Worm (Caenorhabditis elegans): Measurements from ENCODE around the gene mltn-10.

Gene mltn-10

DNA sequence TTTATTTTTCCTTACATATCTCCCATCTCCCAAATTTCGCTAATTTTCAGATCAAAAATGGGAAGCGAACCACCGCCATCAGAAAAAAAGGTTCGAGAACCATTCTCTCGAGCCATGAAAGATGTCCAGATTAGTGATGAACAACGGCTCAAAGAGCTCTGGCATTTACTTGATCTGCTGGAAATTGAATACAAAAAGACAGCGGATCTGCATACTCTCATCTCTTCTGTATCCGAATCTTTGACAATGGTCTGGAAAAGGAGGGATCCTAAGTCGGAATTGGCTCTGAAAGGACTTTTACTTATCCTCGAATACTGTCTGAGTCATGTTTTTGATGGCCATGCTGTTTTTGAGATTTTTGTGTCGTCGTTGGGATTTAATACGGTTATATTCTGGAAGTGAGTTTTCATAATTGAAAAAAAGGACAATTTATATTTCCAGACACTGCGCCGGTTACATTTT, 22.0 kb upstream of the mltn-10 start, which contains the start of gene tps-2:
Gene tps-2, plus strand, starts transcription at position 51 of the 462 bp plus-strand sequence.
- TF ChIP-seq mab-5 (tag; optimal IDR thresholded peaks at IDR 0.05) (no peak), ztf-11 (tag; optimal IDR thresholded peaks at IDR 0.05) (no peak), nhr-76 (tag; optimal IDR thresholded peaks at IDR 0.05) (no peak)

DNA sequence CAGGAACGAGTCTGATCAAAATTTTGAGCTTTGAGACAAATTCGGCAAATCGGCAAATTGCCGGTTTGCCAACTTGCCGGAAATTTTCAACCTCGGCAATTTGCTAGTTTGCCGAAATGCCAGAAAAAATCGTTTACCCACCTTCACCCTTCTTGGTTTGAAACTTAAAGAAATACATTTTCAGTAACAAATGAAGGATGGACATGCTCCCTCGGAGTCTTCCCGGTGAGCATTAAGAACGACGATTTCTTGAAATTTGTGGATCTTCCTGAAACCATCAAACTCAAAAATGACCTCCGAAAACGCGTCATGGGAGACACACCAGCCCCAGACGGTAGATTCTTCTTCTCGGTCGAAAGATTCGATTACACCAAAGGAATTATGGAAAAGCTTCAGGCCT, 20.1 kb upstream of the mltn-10 start:
- TF ChIP-seq unc-120 (tag; optimal IDR thresholded peaks at IDR 0.05; ENCODE audit: poor library complexity, severe bottlenecking) = no peak
- TF ChIP-seq lsy-2 (tag; optimal IDR thresholded peaks at IDR 0.05) = no peak
- TF ChIP-seq nhr-12 (tag; optimal IDR thresholded peaks at IDR 0.05) = no peak
- TF ChIP-seq unc-39 (tag; optimal IDR thresholded peaks at IDR 0.05) = no peak
- TF ChIP-seq hlh-1 (tag; optimal IDR thresholded peaks at IDR 0.05) = no peak
- no peak for TF ChIP-seq nhr-237 (tag; optimal IDR thresholded peaks at IDR 0.05)
- no peak for TF ChIP-seq elt-1 (tag; optimal IDR thresholded peaks at IDR 0.05; ENCODE audit: borderline replicate concordance, insufficient read depth)
- TF ChIP-seq nhr-76 (tag; optimal IDR thresholded peaks at IDR 0.05) = no peak
- TF ChIP-seq flh-1 (GFP tag; optimal IDR thresholded peaks at IDR 0.05) = no peak
- no peak for TF ChIP-seq bed-3 (GFP tag; optimal IDR thresholded peaks at IDR 0.05)
- TF ChIP-seq snpc-4 (tag; optimal IDR thresholded peaks at IDR 0.05) = no peak
- no peak for TF ChIP-seq nhr-28 (tag; optimal IDR thresholded peaks at IDR 0.05)

DNA sequence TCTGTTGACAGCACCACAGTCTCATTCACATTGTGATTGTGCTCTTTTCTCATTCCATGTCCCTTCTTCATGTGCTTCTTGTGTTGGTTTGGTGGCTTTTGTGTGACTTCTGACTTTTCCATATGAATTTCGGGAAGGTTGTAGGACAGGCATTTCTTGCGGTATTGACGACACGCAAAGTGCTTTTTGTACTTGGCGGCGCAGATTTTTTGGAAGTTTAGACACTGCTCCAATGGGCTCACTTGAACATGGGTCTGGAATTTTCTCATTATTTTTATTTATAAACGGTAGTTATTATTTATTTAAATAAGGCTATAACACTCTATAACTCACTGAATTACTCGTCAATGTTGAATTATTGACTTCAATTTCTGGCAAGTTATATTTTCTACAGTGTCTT, 18.6 kb upstream of the mltn-10 start:
- no peak for TF ChIP-seq ztf-11 (tag; optimal IDR thresholded peaks at IDR 0.05)
- TF ChIP-seq ceh-43 (GFP tag; optimal IDR thresholded peaks at IDR 0.05) = no peak
- no peak for TF ChIP-seq mab-5 (tag; optimal IDR thresholded peaks at IDR 0.05)
- no peak for TF ChIP-seq unc-62 (GFP tag; optimal IDR thresholded peaks at IDR 0.05)
- TF ChIP-seq blmp-1 (tag; optimal IDR thresholded peaks at IDR 0.05) = no peak
- no peak for TF ChIP-seq hlh-1 (tag; optimal IDR thresholded peaks at IDR 0.05)
- no peak for TF ChIP-seq sptf-1 (tag; optimal IDR thresholded peaks at IDR 0.05)
- no peak for TF ChIP-seq elt-1 (tag; optimal IDR thresholded peaks at IDR 0.05; ENCODE audit: borderline replicate concordance, insufficient read depth)
- no peak for TF ChIP-seq zip-8 (tag; optimal IDR thresholded peaks at IDR 0.05)
- TF ChIP-seq cnd-1 (tag; optimal IDR thresholded peaks at IDR 0.05) = no peak
- no peak for TF ChIP-seq ces-1 (GFP tag; optimal IDR thresholded peaks at IDR 0.05)
- TF ChIP-seq snpc-4 (tag; optimal IDR thresholded peaks at IDR 0.05) = no peak
- no peak for TF ChIP-seq lin-32 (GFP tag; optimal IDR thresholded peaks at IDR 0.05)
- TF ChIP-seq ceh-39 (tag; optimal IDR thresholded peaks at IDR 0.05) = no peak
- TF ChIP-seq nhr-2 (tag; optimal IDR thresholded peaks at IDR 0.05) = no peak
- no peak for TF ChIP-seq bed-3 (GFP tag; optimal IDR thresholded peaks at IDR 0.05)
- TF ChIP-seq tbx-8 (GFP tag; optimal IDR thresholded peaks at IDR 0.05) = no peak

DNA sequence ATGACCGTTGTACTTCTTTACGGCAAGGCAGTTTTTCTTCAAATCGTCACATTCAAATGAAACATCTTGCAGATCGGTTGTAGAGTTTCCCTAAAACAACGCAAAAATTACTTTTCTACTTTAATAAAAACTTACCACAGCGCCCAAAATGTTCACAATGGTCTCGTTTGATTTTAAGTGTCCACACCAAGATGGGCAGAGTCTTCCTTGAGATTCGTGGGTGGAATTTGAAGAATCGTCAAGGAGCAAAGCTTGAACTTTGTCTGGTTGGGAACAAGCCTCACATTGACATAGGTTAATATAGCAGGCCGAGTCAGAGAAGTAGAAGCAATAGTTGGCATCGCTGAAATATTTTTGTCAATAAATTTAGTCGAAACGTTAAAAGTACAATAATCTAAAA, 17.8 kb upstream of the mltn-10 start:
- TF ChIP-seq sptf-1 (tag; optimal IDR thresholded peaks at IDR 0.05) = no peak
- TF ChIP-seq sem-2 (GFP tag; optimal IDR thresholded peaks at IDR 0.05) = no peak
- no peak for TF ChIP-seq nhr-28 (tag; optimal IDR thresholded peaks at IDR 0.05)
- TF ChIP-seq drap-1 (GFP tag; optimal IDR thresholded peaks at IDR 0.05) = no peak
- TF ChIP-seq lin-13 (tag; optimal IDR thresholded peaks at IDR 0.05) = no peak
- no peak for TF ChIP-seq nhr-12 (tag; optimal IDR thresholded peaks at IDR 0.05)
- TF ChIP-seq ceh-43 (GFP tag; optimal IDR thresholded peaks at IDR 0.05) = no peak
- no peak for TF ChIP-seq bed-3 (GFP tag; optimal IDR thresholded peaks at IDR 0.05)
- TF ChIP-seq zip-8 (tag; optimal IDR thresholded peaks at IDR 0.05) = no peak
- no peak for TF ChIP-seq mab-5 (tag; optimal IDR thresholded peaks at IDR 0.05)
- TF ChIP-seq ztf-11 (tag; optimal IDR thresholded peaks at IDR 0.05) = no peak

DNA sequence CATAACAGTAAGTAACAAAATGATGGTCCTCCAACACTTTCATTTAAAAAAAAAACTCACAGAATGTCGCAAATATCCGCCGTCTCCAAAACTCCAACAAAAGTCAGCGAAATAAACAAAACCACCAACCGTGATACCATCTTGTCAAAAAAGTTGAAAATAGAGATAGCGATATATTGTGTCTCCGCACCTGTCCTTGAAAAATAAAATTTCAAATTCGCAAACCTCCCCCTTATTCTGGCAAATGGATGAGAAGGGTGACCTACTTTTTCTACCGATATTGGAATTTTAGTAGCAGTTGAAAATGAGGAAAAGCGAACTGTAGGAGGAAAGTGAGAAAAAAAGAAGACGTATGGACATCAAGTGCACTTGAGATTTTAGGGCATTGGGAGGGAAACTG, 17.4 kb upstream of the mltn-10 start, which contains the start of gene F19H8.2:
Gene F19H8.2, minus strand, starts transcription at position 391 of the 400 bp plus-strand sequence.
- no peak for TF ChIP-seq ztf-11 (tag; optimal IDR thresholded peaks at IDR 0.05)

DNA sequence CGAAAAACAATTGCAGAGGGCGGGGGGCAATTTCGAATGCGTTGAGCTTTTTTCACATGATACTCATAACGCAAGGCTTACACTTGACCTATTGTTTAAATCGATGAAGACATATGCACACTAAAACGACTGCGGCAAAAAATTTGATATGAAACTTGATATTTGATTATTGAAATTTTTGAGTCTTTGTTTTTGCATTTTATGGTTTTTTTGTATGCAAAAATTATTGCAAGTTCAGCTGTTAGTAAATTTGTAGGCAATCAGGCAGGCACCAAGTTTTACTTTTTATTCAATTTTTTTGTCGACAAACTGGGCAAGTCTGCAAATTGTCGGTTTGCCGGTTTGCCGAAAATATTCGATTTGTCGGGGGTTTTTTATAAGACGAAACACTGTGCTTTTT, 16.7 kb upstream of the mltn-10 start, which contains the start of gene arl-3:
Gene arl-3, plus strand, starts transcription at position 301 of the 400 bp plus-strand sequence.
- no peak for TF ChIP-seq unc-120 (tag; optimal IDR thresholded peaks at IDR 0.05; ENCODE audit: poor library complexity, severe bottlenecking)
- no peak for TF ChIP-seq ceh-83 (GFP tag; optimal IDR thresholded peaks at IDR 0.05)

All from whole organism, mixed stage, embryonic.